Worm (Caenorhabditis elegans) whole organism, L1 larva: ENCODE data around the gene alfa-1.

Experiments used
- ceh-63 ChIP-seq: fragments of 200-800 bp; sonication (Bioruptor generic); optimal IDR thresholded peaks from 2 replicates; lab custom pipeline; 2018; ENCODE audit warnings: mild to moderate bottlenecking, missing genetic modification characterization, missing compliant biosample characterization
- ces-1 ChIP-seq: fragments of 150-350 bp; optimal IDR thresholded peaks from 2 replicates; lab custom pipeline; 2014; ENCODE audit warnings: missing biosample characterization, missing genetic modification reagents, missing genetic modification characterization
- lin-15B ChIP-seq: fragments of 150-350 bp; sonication (generic microtip); optimal IDR thresholded peaks from 3 replicates; lab custom pipeline; 2014; ENCODE audit warnings: missing biosample characterization, missing genetic modification characterization
- nhr-237 ChIP-seq: fragments of 150-350 bp; optimal IDR thresholded peaks from 2 replicates; lab custom pipeline; 2014; ENCODE audit warnings: missing biosample characterization, missing genetic modification characterization
- pqm-1 ChIP-seq: sonication (generic microtip); optimal IDR thresholded peaks from 3 replicates; lab custom pipeline; 2017; ENCODE audit warnings: missing biosample characterization, missing genetic modification characterization
- tbx-2 ChIP-seq: sonication (generic microtip); optimal IDR thresholded peaks from 2 replicates; lab custom pipeline; 2016; ENCODE audit warnings: missing genetic modification characterization, missing compliant biosample characterization
- ztf-11 ChIP-seq, 2 experiments: sonication (generic microtip); optimal IDR thresholded peaks; 2 replicates each; lab custom pipeline; 2016 to 2017; ENCODE audit warnings: missing genetic modification characterization in 2 of 2, missing biosample characterization in 1 of 2, missing compliant biosample characterization in 1 of 2
- ztf-4 ChIP-seq: fragments of 150-350 bp; optimal IDR thresholded peaks from 2 replicates; lab custom pipeline; 2014; ENCODE audit warnings: missing biosample characterization, missing genetic modification characterization

DNA sequence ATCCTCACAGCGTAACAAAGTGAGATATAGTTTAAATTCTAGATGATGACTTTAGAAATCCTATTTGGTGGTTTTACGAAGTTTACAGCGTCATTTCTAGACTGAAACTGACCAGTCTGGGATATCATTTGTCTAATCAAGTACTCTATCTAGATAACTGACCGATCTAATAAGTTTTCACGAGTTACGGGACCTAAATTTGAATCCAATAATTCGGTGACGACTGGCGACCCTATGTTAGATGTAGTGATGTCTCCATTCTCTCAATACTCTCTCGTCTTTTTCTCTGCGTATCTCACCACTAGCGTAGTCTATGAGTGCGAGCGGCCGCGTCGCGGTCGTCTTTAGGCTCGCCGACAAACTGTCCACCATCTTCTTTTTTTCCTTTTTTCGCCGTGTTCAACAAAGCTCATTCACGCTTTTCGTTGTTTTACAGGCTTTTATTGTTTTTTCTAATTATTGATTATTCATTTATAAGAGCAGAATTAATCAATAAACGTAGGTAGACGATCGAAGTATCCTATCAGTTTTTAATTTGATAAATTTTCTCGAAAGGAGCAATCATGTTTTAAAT lies 46.9 kb downstream of the alfa-1 start:
- no peak for TF ChIP-seq tbx-2 (tag; lab: Kevin White, UChicago)
- TF ChIP-seq pqm-1 (tag; lab: Kevin White, UChicago): no peak
- TF ChIP-seq ces-1 (GFP tag; lab: Kevin White, UChicago): no peak
- TF ChIP-seq lin-15B: no peak
- TF ChIP-seq ztf-11 (tag; optimal IDR thresholded peaks at IDR 0.05; lab: Kevin White, UChicago): no peak
- TF ChIP-seq nhr-237: no peak
- no peak for TF ChIP-seq ceh-63
- no peak for TF ChIP-seq ztf-4
